Worm (Caenorhabditis elegans): ENCODE measurements around the gene T25E12.6.

ce11 chrV:16749473-16749872 is 7.2 kb downstream of the T25E12.6 start:
- TF ChIP-seq ceh-39 (tag; optimal IDR thresholded peaks at IDR 0.05) (no peak), ztf-11 (tag; optimal IDR thresholded peaks at IDR 0.05) (no peak), unc-62 (GFP tag; optimal IDR thresholded peaks at IDR 0.05) (no peak), unc-120 (tag; optimal IDR thresholded peaks at IDR 0.05; ENCODE audit: poor library complexity, severe bottlenecking) (no peak), nhr-12 (tag; optimal IDR thresholded peaks at IDR 0.05) (no peak), sptf-1 (tag; optimal IDR thresholded peaks at IDR 0.05) (no peak), unc-39 (tag; optimal IDR thresholded peaks at IDR 0.05) (no peak), nhr-237 (tag; optimal IDR thresholded peaks at IDR 0.05) (no peak), elt-3 (tag; optimal IDR thresholded peaks at IDR 0.05) (no peak), pha-4 (tag; optimal IDR thresholded peaks at IDR 0.05) (no peak), nhr-28 (tag; optimal IDR thresholded peaks at IDR 0.05) (no peak), nhr-2 (tag; optimal IDR thresholded peaks at IDR 0.05) (no peak), drap-1 (GFP tag; optimal IDR thresholded peaks at IDR 0.05) (no peak)

Measured in whole organism, mixed stage, embryonic.